Worm (Caenorhabditis elegans) whole organism, L4 larva: Measurements from ENCODE around the gene tlk-1.

Source experiments
- D1046.2 ChIP-seq: fragments of 200-800 bp; sonication (Bioruptor generic); IDR thresholded peaks from 2 replicates; pipeline ENCODE4 v1.3.6; 2022; ENCODE audit warnings: missing genetic modification characterization, missing compliant biosample characterization
- F10B5.3 ChIP-seq: sonication (generic microtip); optimal IDR thresholded peaks from 2 replicates; lab custom pipeline; 2016; ENCODE audit warnings: mild to moderate bottlenecking, missing genetic modification characterization, missing compliant biosample characterization
- F37D6.2 ChIP-seq: sonication (generic microtip); optimal IDR thresholded peaks from 2 replicates; lab custom pipeline; 2016; ENCODE audit warnings: mild to moderate bottlenecking, missing genetic modification characterization, missing compliant biosample characterization
- F44E2.7 ChIP-seq: fragments of 200-800 bp; sonication (Bioruptor generic); IDR thresholded peaks from 2 replicates; pipeline ENCODE4 v2.1.2; 2022; ENCODE audit warnings: missing genetic modification characterization, missing compliant biosample characterization
- F49E8.2 ChIP-seq: sonication (generic microtip); optimal IDR thresholded peaks from 2 replicates; lab custom pipeline; 2016; ENCODE audit warnings: missing compliant biosample characterization, mild to moderate bottlenecking, missing genetic modification characterization, borderline replicate concordance
- T20F7.1 ChIP-seq: fragments of 200-800 bp; sonication (Bioruptor generic); optimal IDR thresholded peaks from 2 replicates; lab custom pipeline; 2018; ENCODE audit warnings: mild to moderate bottlenecking, missing genetic modification characterization, missing compliant biosample characterization
- T26A8.4 ChIP-seq: fragments of 200-800 bp; sonication (Bioruptor generic); IDR thresholded peaks from 2 replicates; pipeline ENCODE4 v1.3.6; 2022; ENCODE audit warnings: missing genetic modification characterization, missing compliant biosample characterization
- Y48G9A.11 ChIP-seq: fragments of 200-800 bp; sonication (Bioruptor generic); IDR thresholded peaks from 2 replicates; pipeline ENCODE4 v1.3.6; 2022; ENCODE audit warnings: missing genetic modification reagents, missing genetic modification characterization, missing compliant biosample characterization
- ZK546.5 ChIP-seq, 2 experiments: sonication (generic microtip); optimal IDR thresholded peaks; 2 replicates each; lab custom pipeline; 2017; ENCODE audit warnings: missing biosample characterization in 2 of 2, missing genetic modification characterization in 2 of 2
- aha-1 ChIP-seq: fragments of 150-350 bp; peaks from one replicate; lab custom pipeline; 2014; ENCODE audit warnings: missing biosample characterization, missing genetic modification characterization
- ama-1 ChIP-seq: fragments of 150-350 bp; optimal IDR thresholded peaks from 2 replicates; lab custom pipeline; 2014; ENCODE audit warnings: inconsistent platforms, mixed read lengths
- attf-4 ChIP-seq: sonication (generic microtip); optimal IDR thresholded peaks from 3 replicates; lab custom pipeline; 2017; ENCODE audit warnings: missing biosample characterization, missing genetic modification characterization
- ceh-32 ChIP-seq: sonication (generic microtip); optimal IDR thresholded peaks from 2 replicates; lab custom pipeline; 2016; ENCODE audit warnings: mild to moderate bottlenecking, missing genetic modification characterization, missing compliant biosample characterization; ENCODE audit not compliant: poor library complexity
- cey-2 ChIP-seq: sonication (generic microtip); optimal IDR thresholded peaks from 3 replicates; lab custom pipeline; 2017; ENCODE audit warnings: missing genetic modification characterization, mild to moderate bottlenecking, missing compliant biosample characterization, antibody characterized with exemption, borderline replicate concordance; ENCODE audit not compliant: insufficient read depth
- daf-16 ChIP-seq, 3 experiments: sonication (generic microtip); optimal IDR thresholded peaks; 2 replicates each; lab custom pipeline; 2016 to 2017; ENCODE audit warnings: missing genetic modification characterization in 3 of 3, missing genetic modification reagents in 3 of 3, mild to moderate bottlenecking in 2 of 3, missing compliant biosample characterization in 2 of 3, missing biosample characterization in 1 of 3, moderate library complexity in 1 of 3
- daf-19 ChIP-seq: fragments of 200-800 bp; sonication (Bioruptor generic); conservative IDR thresholded peaks from 2 replicates; pipeline ENCODE4 v1.3.6; 2022; ENCODE audit warnings: missing genetic modification characterization, missing compliant biosample characterization
- dmd-8 ChIP-seq: fragments of 200-800 bp; sonication (Bioruptor generic); IDR thresholded peaks from 2 replicates; pipeline ENCODE4 v1.3.6; 2022; ENCODE audit warnings: missing genetic modification characterization, missing compliant biosample characterization
- duxl-1 ChIP-seq: sonication (generic microtip); optimal IDR thresholded peaks from 2 replicates; lab custom pipeline; 2016; ENCODE audit warnings: mild to moderate bottlenecking, missing genetic modification characterization, moderate library complexity, missing compliant biosample characterization; ENCODE audit not compliant: poor library complexity
- dve-1 ChIP-seq: sonication (generic microtip); optimal IDR thresholded peaks from 2 replicates; lab custom pipeline; 2017; ENCODE audit warnings: antibody characterized with exemption, mild to moderate bottlenecking, missing genetic modification characterization, missing compliant biosample characterization; ENCODE audit not compliant: insufficient read depth
- fos-1 ChIP-seq: fragments of 150-350 bp; optimal IDR thresholded peaks from 2 replicates; lab custom pipeline; 2014; ENCODE audit warnings: missing biosample characterization, missing genetic modification characterization
- gei-8 ChIP-seq: fragments of 200-800 bp; sonication (Bioruptor generic); optimal IDR thresholded peaks from 2 replicates; lab custom pipeline; 2018; ENCODE audit warnings: mild to moderate bottlenecking, missing genetic modification characterization, missing compliant biosample characterization
- hlh-11 ChIP-seq: fragments of 200-800 bp; sonication (Bioruptor generic); optimal IDR thresholded peaks from 2 replicates; lab custom pipeline; 2018; ENCODE audit warnings: mild to moderate bottlenecking, missing genetic modification characterization, missing compliant biosample characterization
- hlh-30 ChIP-seq: sonication (generic microtip); optimal IDR thresholded peaks from 2 replicates; lab custom pipeline; 2017; ENCODE audit warnings: antibody characterized with exemption, mild to moderate bottlenecking, missing genetic modification characterization, missing compliant biosample characterization; ENCODE audit not compliant: insufficient read depth
- lim-7 ChIP-seq: fragments of 200-800 bp; sonication (Bioruptor generic); IDR thresholded peaks from 2 replicates; pipeline ENCODE4 v1.3.6; 2022; ENCODE audit warnings: missing genetic modification characterization, missing compliant biosample characterization
- lin-1 ChIP-seq: fragments of 200-800 bp; sonication (Bioruptor generic); IDR thresholded peaks from 2 replicates; pipeline ENCODE4 v1.3.6; 2022; ENCODE audit warnings: missing genetic modification reagents, missing genetic modification characterization, missing compliant biosample characterization
- lin-29 ChIP-seq: fragments of 200-800 bp; sonication (Bioruptor generic); IDR thresholded peaks from 2 replicates; pipeline ENCODE4 v1.3.6; 2022; ENCODE audit warnings: missing genetic modification reagents, missing genetic modification characterization, missing compliant biosample characterization
- lin-38 ChIP-seq: fragments of 200-800 bp; sonication (Bioruptor generic); IDR thresholded peaks from 2 replicates; pipeline ENCODE4 v1.3.6; 2022; ENCODE audit warnings: missing genetic modification reagents, missing genetic modification characterization, missing compliant biosample characterization
- lsy-2 ChIP-seq, 2 experiments: fragments of 150-350 bp in 1 of 2; sonication (generic microtip) in 1 of 2; optimal IDR thresholded peaks; 2 replicates each; lab custom pipeline; 2014 to 2017; ENCODE audit warnings: missing biosample characterization in 2 of 2, missing genetic modification characterization in 2 of 2
- madf-9 ChIP-seq: fragments of 200-800 bp; sonication (Bioruptor generic); conservative IDR thresholded peaks from 2 replicates; pipeline ENCODE4 v1.3.6; 2022; ENCODE audit warnings: missing genetic modification reagents, missing genetic modification characterization, missing compliant biosample characterization
- mdl-1 ChIP-seq, 2 experiments: fragments of 150-350 bp in 1 of 2; sonication (generic microtip) in 1 of 2; optimal IDR thresholded peaks; 2 replicates each; lab custom pipeline; 2014 to 2017; ENCODE audit warnings: missing biosample characterization in 2 of 2, missing genetic modification characterization in 2 of 2
- mdt-29 ChIP-seq: fragments of 200-800 bp; sonication (Bioruptor generic); IDR thresholded peaks from 2 replicates; pipeline ENCODE4 v1.3.6; 2022; ENCODE audit warnings: missing genetic modification reagents, missing genetic modification characterization, missing compliant biosample characterization
- mep-1 ChIP-seq: fragments of 150-350 bp; sonication (generic microtip); optimal IDR thresholded peaks from 3 replicates; lab custom pipeline; 2014; ENCODE audit warnings: missing biosample characterization, missing genetic modification characterization
- nhr-102 ChIP-seq: sonication (generic microtip); optimal IDR thresholded peaks from 2 replicates; lab custom pipeline; 2016; ENCODE audit warnings: mild to moderate bottlenecking, missing genetic modification characterization, moderate library complexity, missing compliant biosample characterization
- nhr-11 ChIP-seq: fragments of 150-350 bp; optimal IDR thresholded peaks from 2 replicates; lab custom pipeline; 2014; ENCODE audit warnings: missing biosample characterization, missing genetic modification characterization
- nhr-111 ChIP-seq: fragments of 200-800 bp; sonication (Bioruptor generic); optimal IDR thresholded peaks from 2 replicates; lab custom pipeline; 2018; ENCODE audit warnings: mild to moderate bottlenecking, missing genetic modification characterization, missing compliant biosample characterization
- nhr-237 ChIP-seq: sonication (generic microtip); optimal IDR thresholded peaks from 2 replicates; lab custom pipeline; 2017; ENCODE audit warnings: missing biosample characterization, missing genetic modification characterization
- nhr-28 ChIP-seq: fragments of 150-350 bp; optimal IDR thresholded peaks from 2 replicates; lab custom pipeline; 2014; ENCODE audit warnings: missing biosample characterization, missing genetic modification characterization
- nhr-42 ChIP-seq: fragments of 200-800 bp; sonication (Bioruptor generic); IDR thresholded peaks from 2 replicates; pipeline ENCODE4 v1.3.6; 2022; ENCODE audit warnings: missing genetic modification characterization, missing compliant biosample characterization
- nhr-76 ChIP-seq: fragments of 150-350 bp; optimal IDR thresholded peaks from 2 replicates; lab custom pipeline; 2014; ENCODE audit warnings: missing biosample characterization, missing genetic modification characterization
- sdz-12 ChIP-seq: fragments of 200-800 bp; sonication (Bioruptor generic); optimal IDR thresholded peaks from 2 replicates; lab custom pipeline; 2018; ENCODE audit warnings: mild to moderate bottlenecking, missing genetic modification characterization, missing compliant biosample characterization
- spr-1 ChIP-seq: sonication (generic microtip); optimal IDR thresholded peaks from 2 replicates; lab custom pipeline; 2016; ENCODE audit warnings: mild to moderate bottlenecking, missing genetic modification characterization, missing compliant biosample characterization
- unc-62 ChIP-seq, 3 experiments: fragments of 150-350 bp in 1 of 3; sonication (generic microtip); optimal IDR thresholded peaks in 2 of 3; peaks in 1 of 3; 1 replicate in 1 of 3; 2 replicates in 2 of 3; lab custom pipeline; 2014 to 2017; ENCODE audit warnings: missing biosample characterization in 3 of 3, missing genetic modification characterization in 3 of 3, missing genetic modification reagents in 3 of 3, missing genotype in 1 of 3

Gene tlk-1

ce11 chrIII:9740663-9741062, 41.0 kb downstream of the tlk-1 start:
- TF ChIP-seq nhr-28 (peak; percentile 15), unc-62 (GFP tag; optimal IDR thresholded peaks at IDR 0.05 in 1 of 2; lab: Kevin White, UChicago) (peak in 1 of 2 experiments; percentile 87), unc-62 (tag; optimal IDR thresholded peaks at IDR 0.05; lab: Kevin White, UChicago) (no peak), lsy-2 (tag; optimal IDR thresholded peaks at IDR 0.05; lab: Kevin White, UChicago) (peak in 1 of 2 experiments; percentile 28), hlh-11 (tag; lab: Kevin White, UChicago) (no peak), fos-1 (tag; lab: Kevin White, UChicago) (no peak)

DNA sequence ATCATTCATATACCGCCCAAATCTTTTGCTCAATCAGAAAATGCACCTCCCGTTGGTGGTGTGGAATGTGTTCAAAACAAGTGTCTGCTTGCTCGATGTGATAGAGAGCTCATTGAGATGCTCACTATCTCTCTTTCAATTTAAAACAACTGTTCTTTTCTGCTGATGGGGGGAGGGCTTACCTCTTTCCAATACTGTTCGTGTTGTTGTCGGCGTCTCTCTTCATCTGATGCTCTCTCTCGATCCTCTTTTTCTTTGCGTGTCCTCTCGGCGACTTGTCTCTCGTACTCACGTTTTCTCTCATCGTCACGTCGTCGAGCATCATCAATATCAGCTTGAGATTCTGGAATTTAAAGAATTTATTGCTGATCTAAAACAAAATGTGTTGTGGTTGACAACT, 42.3 kb downstream of the tlk-1 start:
- no peak for TF ChIP-seq F10B5.3 (tag; lab: Kevin White, UChicago)
- peak in 1 of 2 experiments; percentile 93 for TF ChIP-seq daf-16 (GFP tag; optimal IDR thresholded peaks at IDR 0.05; lab: Kevin White, UChicago)
- no peak for TF ChIP-seq daf-16 (tag; optimal IDR thresholded peaks at IDR 0.05; lab: Kevin White, UChicago)
- TF ChIP-seq hlh-30 (tag; lab: Kevin White, UChicago) = peak; percentile 7
- TF ChIP-seq nhr-11 = peak; percentile 59

DNA sequence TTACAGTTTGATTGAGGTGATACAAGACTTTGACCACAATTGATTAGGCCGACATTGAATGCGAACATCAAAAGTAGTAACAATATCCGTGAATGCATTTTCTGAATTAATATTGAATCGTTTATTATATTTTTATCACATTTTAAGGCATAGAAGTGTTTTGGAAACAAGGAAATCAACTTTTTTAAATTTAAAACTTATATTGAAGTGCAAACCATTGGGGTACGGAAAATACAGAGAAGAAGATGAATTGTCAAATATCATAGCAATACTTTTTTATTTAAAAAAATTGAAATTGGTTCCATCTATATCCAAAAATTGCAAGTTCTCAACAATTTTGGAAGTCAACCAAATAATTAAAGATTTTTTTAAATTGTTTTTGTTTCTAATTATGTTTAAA, 43.6 kb downstream of the tlk-1 start, which contains the start of gene T05G5.1:
TSS of gene T05G5.1 (minus strand) at position 101 of the 400 bp plus-strand sequence.
- TF ChIP-seq mdl-1 (tag; optimal IDR thresholded peaks at IDR 0.05; lab: Kevin White, UChicago) (no peak), nhr-76 (tag; lab: Kevin White, UChicago) (no peak), aha-1 (tag; lab: Kevin White, UChicago) (no peak), dmd-8 (GFP tag; lab: Robert Waterston, UW) (no peak), lin-38 (GFP tag; lab: Robert Waterston, UW) (no peak), spr-1 (tag; lab: Kevin White, UChicago) (no peak), sdz-12 (no peak), nhr-111 (GFP tag; lab: Kevin White, UChicago) (no peak), D1046.2 (no peak), T20F7.1 (GFP tag; lab: Kevin White, UChicago) (no peak)

ce11 chrIII:9744525-9744924, 44.8 kb downstream of the tlk-1 start:
- TF ChIP-seq T26A8.4 (GFP tag; lab: Robert Waterston, UW) (no peak), F44E2.7 (GFP tag; lab: Robert Waterston, UW) (no peak), ceh-32 (tag; lab: Kevin White, UChicago) (no peak), hlh-11 (tag; lab: Kevin White, UChicago) (peak; percentile 39), mdt-29 (no peak), dmd-8 (GFP tag; lab: Robert Waterston, UW) (no peak), gei-8 (GFP tag; lab: Kevin White, UChicago) (no peak), daf-16 (GFP tag; optimal IDR thresholded peaks at IDR 0.05; lab: Kevin White, UChicago) (peak in 1 of 2 experiments; percentile 21), daf-16 (tag; optimal IDR thresholded peaks at IDR 0.05; lab: Kevin White, UChicago) (no peak), duxl-1 (no peak), unc-62 (GFP tag; optimal IDR thresholded peaks at IDR 0.05 in 1 of 2; lab: Kevin White, UChicago) (peak in 1 of 2 experiments; percentile 40), unc-62 (tag; optimal IDR thresholded peaks at IDR 0.05; lab: Kevin White, UChicago) (no peak), ZK546.5 (tag; optimal IDR thresholded peaks at IDR 0.05; lab: Kevin White, UChicago) (no peak), nhr-42 (GFP tag; lab: Robert Waterston, UW) (no peak), Y48G9A.11 (no peak), nhr-102 (no peak)

ce11 chrIII:9745333-9745897, 45.7 kb downstream of the tlk-1 start:
- TF ChIP-seq attf-4 (tag; lab: Kevin White, UChicago) (no peak), Y48G9A.11 (no peak), nhr-237 (no peak), dve-1 (tag; lab: Kevin White, UChicago) (no peak), ama-1 (lab: Kevin White, UChicago) (no peak), cey-2 (no peak), madf-9 (GFP tag; lab: Robert Waterston, UW) (no peak), mep-1 (tag; lab: Kevin White, UChicago) (no peak), fos-1 (tag; lab: Kevin White, UChicago) (no peak), F49E8.2 (tag; lab: Kevin White, UChicago) (peak; percentile 40), daf-19 (GFP tag; lab: Robert Waterston, UW) (no peak), lim-7 (GFP tag; lab: Robert Waterston, UW) (no peak), F37D6.2 (tag; lab: Kevin White, UChicago) (no peak), lin-1 (GFP tag; lab: Robert Waterston, UW) (peak; percentile 38; the same call in 1 of the 2 replicates), lin-29 (GFP tag; lab: Robert Waterston, UW) (no peak), lin-38 (GFP tag; lab: Robert Waterston, UW) (peak; percentile 49)
